Fruit fly (Drosophila melanogaster): Measurements from ENCODE around the gene CG33912.

DNA sequence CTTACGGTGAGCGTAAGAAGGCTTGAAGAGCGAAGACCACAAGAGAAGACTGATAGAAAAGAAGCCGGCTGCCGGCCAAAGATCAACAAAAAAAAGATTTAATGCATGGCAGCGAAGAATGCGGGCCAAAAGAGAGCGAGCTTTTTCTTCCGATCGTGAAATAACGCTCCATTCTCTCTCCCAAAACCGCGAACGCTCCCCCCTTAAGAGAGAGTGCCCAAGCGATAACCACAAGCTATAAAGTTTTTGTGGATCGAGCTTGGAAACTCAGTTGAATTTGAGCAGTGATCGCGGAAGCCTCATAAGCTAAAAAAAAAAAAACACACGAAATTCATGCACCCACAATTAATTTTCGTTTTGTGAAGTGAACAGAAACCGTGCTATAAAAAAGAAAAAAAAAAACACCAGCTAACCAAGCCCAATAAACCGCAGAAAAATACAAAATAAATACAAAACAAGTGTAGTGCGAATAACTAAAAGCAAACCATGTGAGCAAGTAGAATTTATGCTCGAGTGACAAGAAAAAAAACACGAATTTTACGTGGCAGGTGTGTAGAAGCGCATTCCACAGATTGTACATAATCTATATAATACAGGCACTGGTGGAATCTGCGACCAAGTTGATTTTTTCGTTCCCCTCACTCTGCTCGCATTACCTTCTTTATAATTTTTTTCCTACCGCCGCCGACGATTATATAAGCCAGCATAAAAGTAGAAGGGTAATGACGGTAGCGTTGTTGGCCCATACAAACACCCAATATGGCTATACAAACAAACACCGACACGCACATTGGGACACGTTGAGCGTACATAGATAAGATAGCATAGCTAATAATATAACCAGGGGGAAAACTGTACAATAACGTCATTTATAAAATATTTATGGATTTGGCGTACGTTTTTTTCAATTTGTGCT lies 24.9 kb downstream of the CG33912 start, which contains the start of gene CG13252:
- TF ChIP-seq insv (optimal IDR thresholded peaks at IDR 0.05): no peak
- TF ChIP-seq Myc (optimal IDR thresholded peaks at IDR 0.05): no peak

Data from Kc167 (cell line).